Fruit fly (Drosophila melanogaster): Measurements from ENCODE around the gene EMC1.

EMC1 gene

DNA sequence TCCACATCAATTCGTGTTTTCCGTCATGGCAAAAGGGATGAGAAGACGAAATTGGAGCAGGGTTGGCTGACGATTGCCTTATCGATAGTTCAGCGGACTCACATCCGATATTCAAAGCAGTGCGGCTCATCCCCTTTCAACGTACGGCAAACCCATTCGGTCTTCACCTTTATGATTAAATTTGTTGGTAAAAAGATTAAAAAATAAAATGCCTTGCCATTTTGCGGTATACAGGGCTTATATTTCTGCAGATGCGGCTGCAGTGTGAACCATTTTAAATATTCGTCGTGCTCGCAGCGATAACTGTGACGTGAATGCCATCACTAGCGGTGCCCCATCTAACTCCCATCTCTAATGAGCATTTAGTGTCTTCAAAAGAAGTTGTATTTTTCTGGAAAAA, at the start of gene EMC1, which contains the start of gene Taf7 (continued):
- TF ChIP-seq pfk (GFP tag; optimal IDR thresholded peaks at IDR 0.05), result no peak
- peak; percentile 92 for TF ChIP-seq HLH4C (GFP tag; IDR thresholded peaks at IDR 0.05; ENCODE audit: partially characterized antibody)
- TF ChIP-seq CG9609 (GFP tag; optimal IDR thresholded peaks at IDR 0.05), result peak; percentile 37
- no peak for TF ChIP-seq CG15479 (GFP tag; optimal IDR thresholded peaks at IDR 0.05)
- no peak for TF ChIP-seq Hand (GFP tag; optimal IDR thresholded peaks at IDR 0.05)
- peak; percentile 23 for TF ChIP-seq az2 (GFP tag; optimal IDR thresholded peaks at IDR 0.05)
- no peak for TF ChIP-seq CG2712 (tag; optimal IDR thresholded peaks at IDR 0.05)
- peak; percentile 81 for TF ChIP-seq CG7963 (GFP tag; IDR thresholded peaks at IDR 0.05; ENCODE audit: partially characterized antibody)
- no peak for TF ChIP-seq CG17912 (GFP tag; optimal IDR thresholded peaks at IDR 0.05)
- no peak for TF ChIP-seq CG31224 (GFP tag; IDR thresholded peaks at IDR 0.05)
- no peak for TF ChIP-seq Ravus (GFP tag; IDR thresholded peaks at IDR 0.05)
- TF ChIP-seq Hr51 (GFP tag; optimal IDR thresholded peaks at IDR 0.05), result peak in 1 of 2 experiments; percentile 49
- TF ChIP-seq CG14014 (GFP tag; IDR thresholded peaks at IDR 0.05), result no peak
- peak; percentile 34 for TF ChIP-seq tin (GFP tag; optimal IDR thresholded peaks at IDR 0.05)
- no peak for TF ChIP-seq seq (GFP tag; IDR thresholded peaks at IDR 0.05)
- TF ChIP-seq chinmo (GFP tag; IDR thresholded peaks at IDR 0.05; ENCODE audit: partially characterized antibody), result peak; percentile 90; the same call in 3 of the 4 replicates
- TF ChIP-seq CG9817 (tag; optimal IDR thresholded peaks at IDR 0.05), result no peak
- TF ChIP-seq otp (GFP tag; IDR thresholded peaks at IDR 0.05), result no peak
- TF ChIP-seq NC2β (GFP tag; optimal IDR thresholded peaks at IDR 0.05), result peak; percentile 8
- TF ChIP-seq Oli (tag; optimal IDR thresholded peaks at IDR 0.05), result no peak
- TF ChIP-seq CG4328 (GFP tag; optimal IDR thresholded peaks at IDR 0.05), result no peak
- TF ChIP-seq CG12744 (GFP tag; optimal IDR thresholded peaks at IDR 0.05), result no peak
- TF ChIP-seq CG12155 (GFP tag; optimal IDR thresholded peaks at IDR 0.05), result peak; percentile 16
- TF ChIP-seq CG13894 (tag; optimal IDR thresholded peaks at IDR 0.05), result no peak
- no peak for TF ChIP-seq Hr78 (GFP tag; optimal IDR thresholded peaks at IDR 0.05)
- TF ChIP-seq CG17328 (GFP tag; IDR thresholded peaks at IDR 0.05), result no peak
- TF ChIP-seq CG7839 (tag; optimal IDR thresholded peaks at IDR 0.05), result no peak
- TF ChIP-seq pita (GFP tag; optimal IDR thresholded peaks at IDR 0.05), result no peak
- peak; percentile 44 to 64 for TF ChIP-seq dpn (GFP tag; optimal IDR thresholded peaks at IDR 0.05)
- no peak for TF ChIP-seq CG6765 (GFP tag; optimal IDR thresholded peaks at IDR 0.05)
- peak; percentile 65 for TF ChIP-seq Ets97D (GFP tag; optimal IDR thresholded peaks at IDR 0.05)
- peak; percentile 20 for TF ChIP-seq p53 (GFP tag; optimal IDR thresholded peaks at IDR 0.05)
- TF ChIP-seq Dll (GFP tag; IDR thresholded peaks at IDR 0.05; ENCODE audit: partially characterized antibody), result peak; percentile 96
- no peak for TF ChIP-seq tap (tag; optimal IDR thresholded peaks at IDR 0.05)
- no peak for TF ChIP-seq CG11398 (GFP tag; optimal IDR thresholded peaks at IDR 0.05)
- TF ChIP-seq Camta (GFP tag; optimal IDR thresholded peaks at IDR 0.05), result peak; percentile 19
- TF ChIP-seq Lim3 (GFP tag; IDR thresholded peaks at IDR 0.05), result no peak
- TF ChIP-seq CG6854 (GFP tag; optimal IDR thresholded peaks at IDR 0.05), result no peak
- peak; percentile 48; the same call in 1 of the 2 replicates for TF ChIP-seq Rfx (GFP tag; IDR thresholded peaks at IDR 0.05)
- TF ChIP-seq Ada2b (GFP tag; IDR thresholded peaks at IDR 0.05), result no peak
- TF ChIP-seq CG10462 (GFP tag; optimal IDR thresholded peaks at IDR 0.05), result no peak
- TF ChIP-seq CkIIα-i1 (GFP tag; IDR thresholded peaks at IDR 0.05), result no peak
- TF ChIP-seq pho (GFP tag; optimal IDR thresholded peaks at IDR 0.05), result peak; percentile 64
- TF ChIP-seq CG7372 (GFP tag; IDR thresholded peaks at IDR 0.05), result no peak
- TF ChIP-seq CG11696 (GFP tag; IDR thresholded peaks at IDR 0.05), result no peak
- peak; percentile 12 for TF ChIP-seq CG16815 (GFP tag; optimal IDR thresholded peaks at IDR 0.05)
- no peak for TF ChIP-seq sr (GFP tag; IDR thresholded peaks at IDR 0.05)
- TF ChIP-seq dm (GFP tag; optimal IDR thresholded peaks at IDR 0.05), result peak; percentile 61
- TF ChIP-seq CG31388 (GFP tag; optimal IDR thresholded peaks at IDR 0.05), result no peak
- peak; percentile 100 for TF ChIP-seq Sin3A (optimal IDR thresholded peaks at IDR 0.05)
- TF ChIP-seq Rx (GFP tag; IDR thresholded peaks at IDR 0.05), result no peak
- peak; percentile 49 for TF ChIP-seq CG9797 (GFP tag; optimal IDR thresholded peaks at IDR 0.05)

Data from whole organism, embryonic.